Fruit fly (Drosophila melanogaster) whole organism, prepupa: ENCODE measurements around the gene Rassf.

ENCODE experiments used
- Blimp-1 ChIP-seq: fragments of 200-800 bp; sonication (Bioruptor generic); optimal IDR thresholded peaks from 3 replicates; lab custom pipeline; 2017; ENCODE audit warnings: missing biosample characterization, missing genetic modification characterization, mild to moderate bottlenecking, moderate library complexity, missing genetic modification reagents
- CG10669 ChIP-seq: fragments of 200-800 bp; sonication (Bioruptor generic); optimal IDR thresholded peaks from 3 replicates; lab custom pipeline; 2018; ENCODE audit warnings: missing biosample characterization, mild to moderate bottlenecking, missing genetic modification characterization, moderate library complexity
- CG11294 ChIP-seq: fragments of 200-800 bp; sonication (Bioruptor generic); IDR thresholded peaks from 2 replicates; pipeline ENCODE4 v1.3.6; 2022; ENCODE audit warnings: missing biosample characterization, missing genetic modification characterization
- CG1621 ChIP-seq: fragments of 200-800 bp; sonication (Bioruptor generic); optimal IDR thresholded peaks from 3 replicates; lab custom pipeline; 2018; ENCODE audit warnings: missing biosample characterization, mild to moderate bottlenecking, missing genetic modification characterization
- CG16779 ChIP-seq: fragments of 200-800 bp; sonication (Bioruptor generic); optimal IDR thresholded peaks from 3 replicates; lab custom pipeline; 2017; ENCODE audit warnings: missing biosample characterization, mild to moderate bottlenecking, missing genetic modification characterization
- CG3032 ChIP-seq: fragments of 200-800 bp; optimal IDR thresholded peaks from 2 replicates; lab custom pipeline; 2019; ENCODE audit warnings: missing biosample characterization, mild to moderate bottlenecking, missing genetic modification characterization, moderate library complexity
- CG31627 ChIP-seq: fragments of 200-800 bp; sonication (Bioruptor generic); optimal IDR thresholded peaks from 3 replicates; lab custom pipeline; 2016; ENCODE audit warnings: missing biosample characterization, missing genetic modification characterization
- CG34406 ChIP-seq: fragments of 200-800 bp; sonication (Bioruptor generic); optimal IDR thresholded peaks from 3 replicates; lab custom pipeline; 2016; ENCODE audit warnings: missing biosample characterization, missing genetic modification characterization
- CG6163 ChIP-seq: fragments of 200-800 bp; sonication (Bioruptor generic); IDR thresholded peaks from 3 replicates; pipeline ENCODE4 v1.3.6; 2022; ENCODE audit warnings: missing biosample characterization, missing genetic modification characterization
- CG6276 ChIP-seq: fragments of 200-800 bp; sonication (Bioruptor generic); optimal IDR thresholded peaks from 2 replicates; lab custom pipeline; 2017; ENCODE audit warnings: missing biosample characterization, mild to moderate bottlenecking, missing genetic modification characterization
- CG6792 ChIP-seq: fragments of 200-800 bp; sonication (Bioruptor generic); optimal IDR thresholded peaks from 3 replicates; lab custom pipeline; 2016; ENCODE audit warnings: missing biosample characterization, missing genetic modification characterization
- CG6808 ChIP-seq: fragments of 200-800 bp; sonication (Bioruptor generic); optimal IDR thresholded peaks from 3 replicates; lab custom pipeline; 2017; ENCODE audit warnings: missing biosample characterization, missing genetic modification characterization, mild to moderate bottlenecking, moderate library complexity, missing genetic modification reagents
- CG6854 ChIP-seq: fragments of 200-800 bp; sonication (Bioruptor generic); optimal IDR thresholded peaks from 2 replicates; lab custom pipeline; 2017; ENCODE audit warnings: missing biosample characterization, mild to moderate bottlenecking, missing genetic modification characterization
- CG8119 ChIP-seq: fragments of 200-800 bp; sonication (Bioruptor generic); IDR thresholded peaks from 3 replicates; pipeline ENCODE4 v1.3.6; 2022; ENCODE audit warnings: missing biosample characterization, missing genetic modification characterization
- CG8632 ChIP-seq: fragments of 200-800 bp; sonication (Bioruptor generic); optimal IDR thresholded peaks from 3 replicates; lab custom pipeline; 2016; ENCODE audit warnings: missing biosample characterization, missing genetic modification characterization
- CG9139 ChIP-seq: fragments of 200-800 bp; sonication (Bioruptor generic); optimal IDR thresholded peaks from 3 replicates; lab custom pipeline; 2017; ENCODE audit warnings: missing biosample characterization, mild to moderate bottlenecking, missing genetic modification characterization
- Eip75B ChIP-seq: fragments of 200-800 bp; sonication (Bioruptor generic); optimal IDR thresholded peaks from 3 replicates; lab custom pipeline; 2016; ENCODE audit warnings: missing biosample characterization, missing genetic modification characterization
- Ets96B ChIP-seq: fragments of 200-800 bp; optimal IDR thresholded peaks from 2 replicates; lab custom pipeline; 2019; ENCODE audit warnings: missing biosample characterization, mild to moderate bottlenecking, missing genetic modification characterization, moderate library complexity
- Hr4 ChIP-seq: fragments of 200-800 bp; sonication (Bioruptor generic); optimal IDR thresholded peaks from 3 replicates; lab custom pipeline; 2016; ENCODE audit warnings: missing biosample characterization, missing genetic modification characterization
- Met ChIP-seq: fragments of 200-800 bp; sonication (Bioruptor generic); optimal IDR thresholded peaks from 3 replicates; lab custom pipeline; 2016; ENCODE audit warnings: missing biosample characterization, missing genetic modification characterization
- OdsH ChIP-seq: fragments of 200-800 bp; sonication (Bioruptor generic); optimal IDR thresholded peaks from 3 replicates; lab custom pipeline; 2016; ENCODE audit warnings: missing biosample characterization, missing genetic modification characterization
- Sox14 ChIP-seq: fragments of 200-800 bp; sonication (Bioruptor generic); optimal IDR thresholded peaks from 3 replicates; lab custom pipeline; 2016; ENCODE audit warnings: missing biosample characterization, missing genetic modification characterization
- Sox15 ChIP-seq: fragments of 200-800 bp; sonication (Bioruptor generic); optimal IDR thresholded peaks from 3 replicates; lab custom pipeline; 2016; ENCODE audit warnings: missing biosample characterization, missing genetic modification characterization
- achi ChIP-seq: fragments of 200-800 bp; sonication (Bioruptor generic); optimal IDR thresholded peaks from 3 replicates; lab custom pipeline; 2016; ENCODE audit warnings: missing biosample characterization, missing genetic modification characterization
- dac ChIP-seq: fragments of 200-800 bp; sonication (Bioruptor generic); optimal IDR thresholded peaks from 2 replicates; lab custom pipeline; 2017; ENCODE audit warnings: missing biosample characterization, mild to moderate bottlenecking, missing genetic modification characterization
- eg ChIP-seq: fragments of 200-800 bp; sonication (Bioruptor generic); IDR thresholded peaks from 3 replicates; pipeline ENCODE4 v1.3.6; 2022; ENCODE audit warnings: missing biosample characterization, missing genetic modification characterization
- esn ChIP-seq: fragments of 200-800 bp; sonication (Bioruptor generic); optimal IDR thresholded peaks from 2 replicates; lab custom pipeline; 2016; ENCODE audit warnings: missing biosample characterization, mild to moderate bottlenecking, missing genetic modification characterization, moderate library complexity
- fd59A ChIP-seq: fragments of 200-800 bp; sonication (Bioruptor generic); optimal IDR thresholded peaks from 2 replicates; lab custom pipeline; 2017; ENCODE audit warnings: missing biosample characterization, mild to moderate bottlenecking, missing genetic modification characterization, missing genetic modification reagents
- fkh ChIP-seq: fragments of 200-800 bp; sonication (Bioruptor generic); optimal IDR thresholded peaks from 3 replicates; lab custom pipeline; 2017; ENCODE audit warnings: missing biosample characterization, mild to moderate bottlenecking, missing genetic modification characterization, moderate library complexity
- net ChIP-seq: fragments of 200-800 bp; sonication (Bioruptor generic); optimal IDR thresholded peaks from 3 replicates; lab custom pipeline; 2016; ENCODE audit warnings: missing biosample characterization, missing genetic modification characterization
- svp ChIP-seq: fragments of 200-800 bp; sonication (Bioruptor generic); peaks from one replicate; lab custom pipeline; 2016; ENCODE audit warnings: missing biosample characterization, missing genetic modification characterization
- topi ChIP-seq: fragments of 200-800 bp; sonication (Bioruptor generic); optimal IDR thresholded peaks from 3 replicates; lab custom pipeline; 2016; ENCODE audit warnings: missing biosample characterization, missing genetic modification characterization
- vri ChIP-seq: fragments of 200-800 bp; sonication (Bioruptor generic); optimal IDR thresholded peaks from 3 replicates; lab custom pipeline; 2016; ENCODE audit warnings: missing biosample characterization, mild to moderate bottlenecking, missing genetic modification characterization

Rassf gene

dm6 chr3R:23097197-23097809 is 20.4 kb downstream of the Rassf start, which contains the start of gene CG6733:
Gene CG6733, plus strand, starts transcription at chr3R:23097728.
- TF ChIP-seq eg (GFP tag; lab: Robert Waterston, UW) = no peak
- TF ChIP-seq CG34406 (GFP tag; lab: Kevin White, UChicago) = no peak
- no peak for TF ChIP-seq CG6792 (GFP tag; lab: Kevin White, UChicago)
- no peak for TF ChIP-seq Sox15
- TF ChIP-seq Hr4 = no peak
- no peak for TF ChIP-seq fkh (GFP tag; lab: Kevin White, UChicago)
- TF ChIP-seq CG6854 (GFP tag; lab: Kevin White, UChicago) = no peak
- TF ChIP-seq Eip75B = no peak
- TF ChIP-seq CG6163 = no peak
- no peak for TF ChIP-seq svp
- no peak for TF ChIP-seq esn (GFP tag; lab: Kevin White, UChicago)
- no peak for TF ChIP-seq CG10669 (GFP tag; lab: Kevin White, UChicago)
- no peak for TF ChIP-seq Met
- TF ChIP-seq CG8119 (GFP tag; lab: Robert Waterston, UW) = no peak
- no peak for TF ChIP-seq CG16779 (tag; lab: Kevin White, UChicago)
- no peak for TF ChIP-seq net (GFP tag; lab: Kevin White, UChicago)
- TF ChIP-seq CG9139 (GFP tag; lab: Kevin White, UChicago) = no peak
- TF ChIP-seq Sox14 = no peak
- TF ChIP-seq dac (GFP tag; lab: Kevin White, UChicago) = no peak

dm6 chr3R:23095346-23095745 is 22.4 kb downstream of the Rassf start, which contains the start of gene CG17109:
Gene CG17109, plus strand, starts transcription at chr3R:23095690.
- TF ChIP-seq vri (GFP tag; lab: Kevin White, UChicago) = peak; percentile 73
- TF ChIP-seq CG1621 (tag; lab: Kevin White, UChicago) = no peak
- TF ChIP-seq, all 60 proteins: peak for 1

DNA sequence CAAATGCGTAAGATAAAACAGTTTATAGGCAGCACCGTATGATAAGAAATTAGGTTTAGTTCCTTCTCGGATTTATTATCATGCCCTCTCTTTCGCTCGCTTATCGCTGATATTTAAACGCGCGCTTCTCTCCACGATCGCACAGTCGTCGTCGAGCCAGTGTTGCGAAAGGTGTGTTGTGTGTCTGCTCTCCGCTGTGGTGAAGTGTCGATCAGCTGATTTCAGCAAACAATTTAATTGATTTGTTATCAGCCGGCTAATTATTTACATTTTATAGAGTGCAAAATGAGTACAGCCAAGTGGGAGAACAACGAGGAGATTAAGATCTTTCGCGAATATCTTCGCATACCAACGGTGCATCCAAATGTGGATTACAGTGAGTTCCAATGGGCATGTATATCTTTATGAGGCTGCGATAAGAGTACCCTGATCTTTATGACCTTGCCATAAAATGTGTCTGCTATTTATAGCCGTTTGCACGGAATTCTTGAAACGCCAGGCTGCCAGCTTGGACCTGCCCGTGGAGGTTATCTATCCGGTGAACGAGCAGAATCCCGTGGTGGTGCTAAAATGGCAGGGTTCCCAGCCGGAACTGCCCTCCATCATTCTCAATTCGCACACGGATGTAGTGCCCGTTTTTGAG is 26.0 kb downstream of the Rassf start, which contains the start of the genes CG17110 and CG6726:
Gene CG17110 (plus strand): TSS at position 139 of the 643 bp plus-strand sequence.
Gene CG6726 (plus strand): TSS at position 139 of the 643 bp plus-strand sequence.
- TF ChIP-seq topi = no peak
- peak; percentile 4 for TF ChIP-seq CG6276
- peak; percentile 30 for TF ChIP-seq vri (GFP tag; lab: Kevin White, UChicago)
- peak; percentile 72 for TF ChIP-seq fkh (GFP tag; lab: Kevin White, UChicago)
- TF ChIP-seq svp = peak; percentile 97
- TF ChIP-seq eg (GFP tag; lab: Robert Waterston, UW) = no peak

- TF ChIP-seq Sox14 (no peak), fd59A (GFP tag; lab: Kevin White, UChicago) (no peak), CG8632 (GFP tag; lab: Kevin White, UChicago) (no peak), CG6163 (no peak), CG3032 (tag; lab: Kevin White, UChicago) (no peak), Blimp-1 (GFP tag; lab: Kevin White, UChicago) (no peak), Ets96B (no peak), CG11294 (no peak), svp (no peak), CG6808 (GFP tag; lab: Kevin White, UChicago) (no peak), achi (GFP tag; lab: Kevin White, UChicago) (no peak)
These were observed 29.5 kb downstream of the Rassf start for dm6 chr3R:23088252-23088651.

- TF ChIP-seq OdsH (GFP tag; lab: Kevin White, UChicago) (no peak), CG31627 (GFP tag; lab: Kevin White, UChicago) (no peak), svp (peak; percentile 45), CG8632 (GFP tag; lab: Kevin White, UChicago) (no peak)
These were observed 36.5 kb downstream of the Rassf start for dm6 chr3R:23081265-23081664.
